Fruit fly (Drosophila melanogaster) whole organism, embryonic: Measurements from ENCODE around the gene Rack1.

Experiments used
- Abd-B ChIP-seq: fragments of 200-800 bp; sonication (Bioruptor generic); optimal IDR thresholded peaks from 2 replicates; lab custom pipeline; 2018; ENCODE audit warnings: missing biosample characterization, mild to moderate bottlenecking, missing genetic modification characterization, moderate library complexity
- CG10979 ChIP-seq: fragments of 200-800 bp; sonication (Bioruptor generic); optimal IDR thresholded peaks from 2 replicates; lab custom pipeline; 2018; ENCODE audit warnings: missing biosample characterization, mild to moderate bottlenecking, missing genetic modification characterization, moderate library complexity
- CG11695 ChIP-seq: fragments of 200-800 bp; sonication (Bioruptor generic); IDR thresholded peaks from 3 replicates; pipeline ENCODE4 v1.3.6; 2022; ENCODE audit warnings: missing biosample characterization, missing genetic modification characterization
- CG12299 ChIP-seq: fragments of 200-800 bp; sonication (Bioruptor generic); optimal IDR thresholded peaks from 2 replicates; lab custom pipeline; 2018; ENCODE audit warnings: missing biosample characterization, mild to moderate bottlenecking, missing genetic modification characterization
- CG12942 ChIP-seq: fragments of 200-800 bp; sonication (Bioruptor generic); optimal IDR thresholded peaks from 3 replicates; lab custom pipeline; 2016; ENCODE audit warnings: missing biosample characterization, missing genetic modification characterization
- CG13123 ChIP-seq: fragments of 200-800 bp; sonication (Bioruptor generic); optimal IDR thresholded peaks from 2 replicates; lab custom pipeline; 2016; ENCODE audit warnings: missing biosample characterization, missing genetic modification characterization
- CG14014 ChIP-seq: fragments of 200-800 bp; sonication (Bioruptor generic); IDR thresholded peaks from 2 replicates; pipeline ENCODE4 v1.3.6; 2022; ENCODE audit warnings: missing biosample characterization, missing genetic modification characterization
- CG14050 ChIP-seq: fragments of 200-800 bp; sonication (Bioruptor generic); IDR thresholded peaks from 3 replicates; pipeline ENCODE4 v1.3.6; 2022; ENCODE audit warnings: missing biosample characterization, missing genetic modification characterization
- CG15011 ChIP-seq: fragments of 200-800 bp; sonication (Bioruptor generic); optimal IDR thresholded peaks from 3 replicates; lab custom pipeline; 2018; ENCODE audit warnings: missing biosample characterization, mild to moderate bottlenecking, missing genetic modification characterization
- CG1602 ChIP-seq: fragments of 200-800 bp; sonication (Bioruptor generic); optimal IDR thresholded peaks from 3 replicates; lab custom pipeline; 2016; ENCODE audit warnings: missing biosample characterization, missing genetic modification characterization
- CG17328 ChIP-seq: fragments of 200-800 bp; sonication (Bioruptor generic); IDR thresholded peaks from 2 replicates; pipeline ENCODE4 v1.3.6; 2022; ENCODE audit warnings: missing biosample characterization, missing genetic modification characterization
- CG2202 ChIP-seq: fragments of 200-800 bp; sonication (Bioruptor generic); optimal IDR thresholded peaks from 2 replicates; lab custom pipeline; 2018; ENCODE audit warnings: missing biosample characterization, mild to moderate bottlenecking, missing genetic modification characterization
- CG32532 ChIP-seq: fragments of 200-800 bp; sonication (Bioruptor generic); IDR thresholded peaks from 2 replicates; pipeline ENCODE4 v1.3.6; 2022; ENCODE audit warnings: missing biosample characterization, missing genetic modification characterization
- CG3407 ChIP-seq: fragments of 200-800 bp; sonication (Bioruptor generic); optimal IDR thresholded peaks from 2 replicates; lab custom pipeline; 2018; ENCODE audit warnings: missing biosample characterization, mild to moderate bottlenecking, missing genetic modification characterization
- CG42726 ChIP-seq: fragments of 200-800 bp; sonication (Bioruptor generic); IDR thresholded peaks from 2 replicates; pipeline ENCODE4 v1.3.6; 2022; ENCODE audit warnings: missing biosample characterization, missing genetic modification characterization; ENCODE audit not compliant: partially characterized antibody
- CG4404 ChIP-seq: fragments of 200-800 bp; sonication (Bioruptor generic); IDR thresholded peaks from 2 replicates; pipeline ENCODE4 v1.3.6; 2022; ENCODE audit warnings: missing biosample characterization, missing genetic modification characterization
- CG4854 ChIP-seq: fragments of 200-800 bp; sonication (Bioruptor generic); optimal IDR thresholded peaks from 2 replicates; lab custom pipeline; 2016; ENCODE audit warnings: missing biosample characterization, missing genetic modification characterization, inconsistent platforms
- CG6689 ChIP-seq: fragments of 200-800 bp; sonication (Bioruptor generic); IDR thresholded peaks from 2 replicates; pipeline ENCODE4 v1.3.6; 2022; ENCODE audit warnings: missing biosample characterization, missing genetic modification characterization
- CG8944 ChIP-seq: fragments of 200-800 bp; sonication (Bioruptor generic); optimal IDR thresholded peaks from 3 replicates; lab custom pipeline; 2016; ENCODE audit warnings: missing biosample characterization, missing genetic modification characterization
- CG9437 ChIP-seq: fragments of 200-800 bp; sonication (Bioruptor generic); optimal IDR thresholded peaks from 2 replicates; lab custom pipeline; 2018; ENCODE audit warnings: missing biosample characterization, mild to moderate bottlenecking, missing genetic modification characterization
- CHES-1-like ChIP-seq: fragments of 200-800 bp; sonication (Bioruptor generic); optimal IDR thresholded peaks from 2 replicates; lab custom pipeline; 2016; ENCODE audit warnings: missing biosample characterization, missing genetic modification characterization
- Dp ChIP-seq: fragments of 200-800 bp; sonication (Bioruptor generic); optimal IDR thresholded peaks from 2 replicates; lab custom pipeline; 2018; ENCODE audit warnings: missing biosample characterization, mild to moderate bottlenecking, missing genetic modification characterization, moderate library complexity
- E2f1 ChIP-seq: fragments of 200-800 bp; sonication (Bioruptor generic); IDR thresholded peaks from 2 replicates; pipeline ENCODE4 v1.3.6; 2022; ENCODE audit warnings: missing biosample characterization, missing genetic modification characterization
- Fer1 ChIP-seq: fragments of 200-800 bp; sonication (Bioruptor generic); optimal IDR thresholded peaks from 2 replicates; lab custom pipeline; 2017; ENCODE audit warnings: missing biosample characterization, mild to moderate bottlenecking, missing genetic modification characterization
- Hr51 ChIP-seq, 2 experiments: fragments of 200-800 bp; sonication (Bioruptor generic); optimal IDR thresholded peaks; 2 replicates in 1 of 2; 3 replicates in 1 of 2; lab custom pipeline; 2016 to 2018; ENCODE audit warnings: missing biosample characterization in 2 of 2, missing genetic modification characterization in 2 of 2, mild to moderate bottlenecking in 1 of 2, moderate library complexity in 1 of 2
- Hsf ChIP-seq: fragments of 200-800 bp; sonication (Bioruptor generic); optimal IDR thresholded peaks from 3 replicates; lab custom pipeline; 2016; ENCODE audit warnings: missing biosample characterization, missing genetic modification characterization
- Mes4 ChIP-seq: fragments of 200-800 bp; sonication (Bioruptor generic); optimal IDR thresholded peaks from 2 replicates; lab custom pipeline; 2016; ENCODE audit warnings: missing biosample characterization, missing genetic modification characterization
- NC2α ChIP-seq: fragments of 200-800 bp; sonication (Bioruptor generic); optimal IDR thresholded peaks from 2 replicates; lab custom pipeline; 2016; ENCODE audit warnings: missing biosample characterization, missing genetic modification characterization
- NK7.1 ChIP-seq: fragments of 200-800 bp; sonication (Bioruptor generic); optimal IDR thresholded peaks from 3 replicates; lab custom pipeline; 2016; ENCODE audit warnings: missing biosample characterization, missing genetic modification characterization
- Pdp1 ChIP-seq, 2 experiments: fragments of 200-800 bp; sonication (Bioruptor generic); optimal IDR thresholded peaks; 3 replicates each; lab custom pipeline; 2016; ENCODE audit warnings: missing biosample characterization in 2 of 2, missing genetic modification characterization in 2 of 2, mild to moderate bottlenecking in 1 of 2, moderate library complexity in 1 of 2
- Ptx1 ChIP-seq: fragments of 200-800 bp; sonication (Bioruptor generic); IDR thresholded peaks from 2 replicates; pipeline ENCODE4 v1.3.6; 2022; ENCODE audit warnings: missing biosample characterization, missing genetic modification characterization
- Rfx ChIP-seq: fragments of 200-800 bp; sonication (Bioruptor generic); IDR thresholded peaks from 2 replicates; pipeline ENCODE4 v1.3.6; 2022; ENCODE audit warnings: missing biosample characterization, missing genetic modification characterization
- TFAM ChIP-seq: fragments of 200-800 bp; sonication (Bioruptor generic); optimal IDR thresholded peaks from 2 replicates; lab custom pipeline; 2017; ENCODE audit warnings: missing biosample characterization, missing genetic modification characterization, inconsistent platforms
- amos ChIP-seq: fragments of 200-800 bp; sonication (Bioruptor generic); IDR thresholded peaks from 2 replicates; pipeline ENCODE4 v1.3.6; 2022; ENCODE audit warnings: missing biosample characterization, missing genetic modification characterization; ENCODE audit not compliant: partially characterized antibody
- cg ChIP-seq: fragments of 200-800 bp; sonication (Bioruptor generic); optimal IDR thresholded peaks from 3 replicates; lab custom pipeline; 2019; ENCODE audit warnings: missing biosample characterization, mild to moderate bottlenecking, missing genetic modification characterization, moderate library complexity
- dati ChIP-seq: fragments of 200-800 bp; sonication (Bioruptor generic); IDR thresholded peaks from 2 replicates; pipeline ENCODE4 v1.3.6; 2022; ENCODE audit warnings: missing biosample characterization, missing genetic modification characterization
- dysf ChIP-seq: fragments of 200-800 bp; sonication (Bioruptor generic); IDR thresholded peaks from 3 replicates; pipeline ENCODE4 v1.3.6; 2022; ENCODE audit warnings: missing biosample characterization, missing genetic modification characterization
- ewg ChIP-seq: fragments of 200-800 bp; sonication (Bioruptor generic); optimal IDR thresholded peaks from 3 replicates; lab custom pipeline; 2017; ENCODE audit warnings: mild to moderate bottlenecking, missing biosample characterization, missing genetic modification reagents, missing genetic modification characterization
- gcm ChIP-seq: fragments of 200-800 bp; sonication (Bioruptor generic); optimal IDR thresholded peaks from 2 replicates; lab custom pipeline; 2019; ENCODE audit warnings: missing biosample characterization, mild to moderate bottlenecking, missing genetic modification characterization, moderate library complexity
- grn ChIP-seq: fragments of 200-800 bp; sonication (Bioruptor generic); optimal IDR thresholded peaks from 3 replicates; lab custom pipeline; 2017; ENCODE audit warnings: missing biosample characterization, missing genetic modification characterization
- hkb ChIP-seq, 2 experiments: fragments of 200-800 bp in 1 of 2; fragments of >200 bp in 1 of 2; sonication (Bioruptor generic) in 1 of 2; IDR thresholded peaks in 1 of 2; optimal IDR thresholded peaks in 1 of 2; 2 replicates each; pipeline versions ENCODE4 v1.3.6 to Lab custom; 2017 to 2022; ENCODE audit warnings: missing biosample characterization in 1 of 2, missing genetic modification characterization in 1 of 2
- lbe ChIP-seq: fragments of 200-800 bp; sonication (Bioruptor generic); optimal IDR thresholded peaks from 2 replicates; lab custom pipeline; 2016; ENCODE audit warnings: missing biosample characterization, mild to moderate bottlenecking, missing genetic modification characterization
- lola ChIP-seq, 3 experiments: fragments of >200 bp in 2 of 3; fragments of 200-800 bp in 1 of 3; sonication (Bioruptor generic) in 1 of 3; optimal IDR thresholded peaks; 2 replicates each; lab custom pipeline; 2017 to 2019; ENCODE audit warnings: missing biosample characterization in 3 of 3, missing genetic modification characterization in 3 of 3, mild to moderate bottlenecking in 1 of 3, moderate library complexity in 1 of 3
- org-1 ChIP-seq: fragments of 200-800 bp; sonication (Bioruptor generic); optimal IDR thresholded peaks from 2 replicates; lab custom pipeline; 2017; ENCODE audit warnings: missing biosample characterization, missing genetic modification characterization
- pb ChIP-seq: fragments of 200-800 bp; sonication (Bioruptor generic); optimal IDR thresholded peaks from 3 replicates; lab custom pipeline; 2016; ENCODE audit warnings: missing biosample characterization, missing genetic modification characterization
- repo ChIP-seq: fragments of 200-800 bp; sonication (Bioruptor generic); optimal IDR thresholded peaks from 2 replicates; lab custom pipeline; 2016; ENCODE audit warnings: missing biosample characterization, missing genetic modification characterization
- rib ChIP-seq: fragments of 200-800 bp; sonication (Bioruptor generic); IDR thresholded peaks from 2 replicates; pipeline ENCODE4 v1.3.6; 2022; ENCODE audit warnings: missing biosample characterization, missing genetic modification characterization
- sim ChIP-seq: fragments of 200-800 bp; sonication (Bioruptor generic); IDR thresholded peaks from 2 replicates; pipeline ENCODE4 v1.3.6; 2022; ENCODE audit warnings: missing biosample characterization, missing genetic modification characterization
- usp ChIP-seq: fragments of >200 bp; optimal IDR thresholded peaks from 2 replicates; lab custom pipeline; 2017; ENCODE audit warnings: missing biosample characterization, missing genetic modification characterization

Rack1 gene

DNA sequence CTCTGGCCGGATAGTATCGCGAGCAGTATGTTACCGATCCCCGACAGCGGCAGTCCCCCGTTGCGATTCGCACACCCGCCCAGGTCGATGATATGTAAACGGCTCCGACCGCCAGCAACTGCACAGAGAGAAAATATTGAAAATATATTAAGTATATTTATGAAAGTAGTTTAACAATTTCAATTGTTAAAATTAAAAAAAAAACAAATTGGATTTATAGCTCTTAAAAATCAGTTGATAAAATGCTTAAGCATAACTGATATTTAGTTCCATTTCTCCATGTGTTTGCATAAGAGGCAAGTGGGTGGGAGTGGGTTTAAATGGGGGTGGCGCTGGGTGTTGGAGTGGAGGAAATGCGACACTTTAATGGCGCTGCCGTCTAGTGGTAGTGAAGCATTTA lies 22.4 kb upstream of the Rack1 start (continued):
- TF ChIP-seq CG4404 (no peak), grn (no peak), CG12299 (tag; lab: Kevin White, UChicago) (no peak)

DNA sequence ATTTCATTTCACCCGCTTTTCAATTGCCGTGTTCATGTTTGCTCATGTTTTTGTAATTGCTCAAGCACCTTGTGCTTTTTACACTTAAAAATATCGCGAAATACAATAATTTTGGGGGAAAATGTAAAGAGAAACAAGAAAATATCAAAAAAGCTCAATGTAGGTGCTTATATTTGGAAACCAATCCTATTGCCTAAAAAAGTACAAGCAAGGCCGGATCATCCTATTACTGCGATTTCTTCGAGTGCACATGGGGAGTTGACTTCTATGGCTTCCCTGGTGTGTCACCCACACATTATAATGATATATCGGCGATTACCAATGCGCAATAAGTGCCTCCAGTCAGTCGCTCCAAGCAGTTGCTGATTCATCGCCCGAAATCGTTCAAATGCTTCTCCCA lies 14.1 kb upstream of the Rack1 start:
- TF ChIP-seq Dp (GFP tag; lab: Kevin White, UChicago), result no peak
- 0 out of 2 replicates have a peak, but pooled peaks have one; percentile 8 for TF ChIP-seq CG32532 (GFP tag; lab: Robert Waterston, UW)
- TF ChIP-seq CG15011 (GFP tag; lab: Kevin White, UChicago), result no peak
- TF ChIP-seq repo (GFP tag; lab: Kevin White, UChicago), result no peak
- no peak for TF ChIP-seq Abd-B (GFP tag; lab: Kevin White, UChicago)
- TF ChIP-seq CG3407, result no peak
- TF ChIP-seq Hr51 (GFP tag; optimal IDR thresholded peaks at IDR 0.05; lab: Kevin White, UChicago), result peak in 1 of 2 experiments; percentile 12
- TF ChIP-seq CG11695, result no peak
- no peak for TF ChIP-seq CG13123 (GFP tag; lab: Kevin White, UChicago)
- no peak for TF ChIP-seq CHES-1-like
- TF ChIP-seq CG14014 (GFP tag; lab: Robert Waterston, UW), result no peak
- no peak for TF ChIP-seq gcm
- TF ChIP-seq TFAM (GFP tag; lab: Kevin White, UChicago), result no peak
- no peak for TF ChIP-seq cg (GFP tag; lab: Kevin White, UChicago)
- TF ChIP-seq Hsf (GFP tag; lab: Kevin White, UChicago), result no peak
- TF ChIP-seq Fer1 (GFP tag; lab: Kevin White, UChicago), result no peak
- no peak for TF ChIP-seq CG8944 (GFP tag; lab: Kevin White, UChicago)
- TF ChIP-seq CG10979, result no peak
- no peak for TF ChIP-seq E2f1 (GFP tag; lab: Robert Waterston, UW)
- 0 out of 2 replicates have a peak, but pooled peaks have one; percentile 16 for TF ChIP-seq CG6689 (GFP tag; lab: Robert Waterston, UW)
- TF ChIP-seq CG2202 (tag; lab: Kevin White, UChicago), result no peak
- no peak for TF ChIP-seq ewg (GFP tag; lab: Kevin White, UChicago)
- peak; percentile 26; the same call in 1 of the 3 replicates for TF ChIP-seq dysf (GFP tag; lab: Robert Waterston, UW)
- no peak for TF ChIP-seq CG42726 (GFP tag; lab: Robert Waterston, UW)
- peak; percentile 34; the same call in 1 of the 2 replicates for TF ChIP-seq Rfx (GFP tag; lab: Robert Waterston, UW)
- no peak for TF ChIP-seq Mes4
- TF ChIP-seq CG17328 (GFP tag; lab: Robert Waterston, UW), result 0 out of 2 replicates have a peak, but pooled peaks have one; percentile 38
- no peak for TF ChIP-seq CG9437 (GFP tag; lab: Kevin White, UChicago)
- no peak for TF ChIP-seq org-1 (GFP tag; lab: Kevin White, UChicago)
- TF ChIP-seq CG4854 (GFP tag; lab: Kevin White, UChicago), result no peak
- no peak for TF ChIP-seq CG12299 (tag; lab: Kevin White, UChicago)
- TF ChIP-seq sim (GFP tag; lab: Robert Waterston, UW), result no peak
- no peak for TF ChIP-seq hkb (optimal IDR thresholded peaks at IDR 0.05; lab: Kevin White, UChicago)
- TF ChIP-seq hkb (GFP tag; IDR thresholded peaks at IDR 0.05; lab: Robert Waterston, UW), result no peak
- no peak for TF ChIP-seq CG12942 (GFP tag; lab: Kevin White, UChicago)
- no peak for TF ChIP-seq lbe (GFP tag; lab: Kevin White, UChicago)
- TF ChIP-seq Ptx1 (GFP tag; lab: Robert Waterston, UW), result 0 out of 2 replicates have a peak, but pooled peaks have one; percentile 30
- no peak for TF ChIP-seq lola (GFP tag; optimal IDR thresholded peaks at IDR 0.05; lab: Kevin White, UChicago)
- no peak for TF ChIP-seq CG14050 (GFP tag; lab: Robert Waterston, UW)
- TF ChIP-seq NK7.1, result no peak
- no peak for TF ChIP-seq NC2α (GFP tag; lab: Kevin White, UChicago)
- no peak for TF ChIP-seq rib
- no peak for TF ChIP-seq pb (GFP tag; lab: Kevin White, UChicago)
- no peak for TF ChIP-seq amos (GFP tag; lab: Robert Waterston, UW)
- TF ChIP-seq usp (GFP tag; lab: Kevin White, UChicago), result no peak
- TF ChIP-seq CG1602, result no peak
- TF ChIP-seq Pdp1 (GFP tag; optimal IDR thresholded peaks at IDR 0.05; lab: Kevin White, UChicago), result no peak
- TF ChIP-seq dati, result no peak
